Worm (Caenorhabditis elegans): Measurements from ENCODE around the gene fbxa-210.

The fbxa-210 gene

ce11 chrV:18162568-18162967 is 37.4 kb downstream of the fbxa-210 start, which contains the start of gene C14A6.12:
Gene C14A6.12, minus strand, starts transcription at chrV:18162668.
- TF ChIP-seq lin-26 (GFP tag; IDR thresholded peaks at IDR 0.05), result no peak
- TF ChIP-seq madf-10 (tag; optimal IDR thresholded peaks at IDR 0.05), result no peak
- TF ChIP-seq nhr-179 (tag; optimal IDR thresholded peaks at IDR 0.05), result no peak
- TF ChIP-seq cebp-1 (GFP tag; IDR thresholded peaks at IDR 0.05), result no peak
- TF ChIP-seq cebp-1 (tag; optimal IDR thresholded peaks at IDR 0.05), result no peak
- TF ChIP-seq somi-1 (GFP tag; optimal IDR thresholded peaks at IDR 0.05), result no peak
- TF ChIP-seq mel-28 (tag; optimal IDR thresholded peaks at IDR 0.05; ENCODE audit: borderline replicate concordance), result no peak
- TF ChIP-seq snpc-1.3 (tag; optimal IDR thresholded peaks at IDR 0.05; ENCODE audit: insufficient read depth), result no peak
- no peak for TF ChIP-seq B0261.1 (tag; optimal IDR thresholded peaks at IDR 0.05)
- no peak for TF ChIP-seq ets-4 (GFP tag; optimal IDR thresholded peaks at IDR 0.05)
- TF ChIP-seq gei-17 (GFP tag; optimal IDR thresholded peaks at IDR 0.05), result no peak
- no peak for TF ChIP-seq ceh-79 (tag; optimal IDR thresholded peaks at IDR 0.05)
- no peak for TF ChIP-seq egrh-3 (GFP tag; IDR thresholded peaks at IDR 0.05)
- TF ChIP-seq rpc-1 (optimal IDR thresholded peaks at IDR 0.05), result no peak
- no peak for TF ChIP-seq rpc-1 (tag; optimal IDR thresholded peaks at IDR 0.05)
- no peak for TF ChIP-seq efl-1 (GFP tag; optimal IDR thresholded peaks at IDR 0.05)
- TF ChIP-seq egl-44 (GFP tag; IDR thresholded peaks at IDR 0.05), result no peak

ce11 chrV:18163434-18163833 is 38.3 kb downstream of the fbxa-210 start:
- no peak for TF ChIP-seq hlh-12 (tag; optimal IDR thresholded peaks at IDR 0.05)

ce11 chrV:18164758-18165157 is 39.6 kb downstream of the fbxa-210 start, which contains the start of gene C14A6.5:
Gene C14A6.5, minus strand, starts transcription at chrV:18164858.
- TF ChIP-seq let-607 (tag; optimal IDR thresholded peaks at IDR 0.05), result no peak
- no peak for TF ChIP-seq atf-7 (tag; optimal IDR thresholded peaks at IDR 0.05)
- TF ChIP-seq ccch-3 (GFP tag; optimal IDR thresholded peaks at IDR 0.05), result no peak
- TF ChIP-seq ceh-27 (GFP tag; optimal IDR thresholded peaks at IDR 0.05), result no peak
- no peak for TF ChIP-seq nhr-27 (tag; optimal IDR thresholded peaks at IDR 0.05)
- no peak for TF ChIP-seq snpc-1.1 (tag; optimal IDR thresholded peaks at IDR 0.05; ENCODE audit: insufficient read depth)
- no peak for TF ChIP-seq K12H6.12 (tag; optimal IDR thresholded peaks at IDR 0.05)
- no peak for TF ChIP-seq lin-35 (GFP tag; optimal IDR thresholded peaks at IDR 0.05)
- no peak for TF ChIP-seq nfya-1 (tag; optimal IDR thresholded peaks at IDR 0.05; ENCODE audit: borderline replicate concordance, insufficient read depth)
- TF ChIP-seq snpc-1.3 (tag; optimal IDR thresholded peaks at IDR 0.05; ENCODE audit: insufficient read depth), result no peak
- TF ChIP-seq F57A8.1 (GFP tag; optimal IDR thresholded peaks at IDR 0.05), result no peak

- no peak for TF ChIP-seq lin-54 (GFP tag; optimal IDR thresholded peaks at IDR 0.05)
- TF ChIP-seq egl-18 (GFP tag; IDR thresholded peaks at IDR 0.05), result no peak
- TF ChIP-seq fkh-3 (tag; optimal IDR thresholded peaks at IDR 0.05), result no peak
- TF ChIP-seq mes-4 (tag; optimal IDR thresholded peaks at IDR 0.05), result no peak
- TF ChIP-seq nfya-1 (tag; optimal IDR thresholded peaks at IDR 0.05; ENCODE audit: borderline replicate concordance, insufficient read depth), result no peak
- TF ChIP-seq mxl-1 (tag; optimal IDR thresholded peaks at IDR 0.05), result no peak
- no peak for TF ChIP-seq nhr-27 (tag; optimal IDR thresholded peaks at IDR 0.05)
- no peak for TF ChIP-seq B0019.2 (GFP tag; conservative IDR thresholded peaks at IDR 0.05)
- no peak for TF ChIP-seq sea-2 (GFP tag; IDR thresholded peaks at IDR 0.05)
- TF ChIP-seq lir-1 (GFP tag; conservative IDR thresholded peaks at IDR 0.05), result no peak
- no peak for TF ChIP-seq dpl-1 (GFP tag; optimal IDR thresholded peaks at IDR 0.05)
- no peak for TF ChIP-seq athp-1 (tag; optimal IDR thresholded peaks at IDR 0.05)
- TF ChIP-seq snpc-1.3 (tag; optimal IDR thresholded peaks at IDR 0.05; ENCODE audit: insufficient read depth), result no peak
- no peak for TF ChIP-seq zfh-2 (GFP tag; conservative IDR thresholded peaks at IDR 0.05)
- no peak for TF ChIP-seq mcd-1 (GFP tag; IDR thresholded peaks at IDR 0.05)
- no peak for TF ChIP-seq B0336.3 (GFP tag; IDR thresholded peaks at IDR 0.05)
- TF ChIP-seq D2030.7 (GFP tag; IDR thresholded peaks at IDR 0.05), result no peak
- TF ChIP-seq lsy-27 (tag; optimal IDR thresholded peaks at IDR 0.05; ENCODE audit: borderline replicate concordance, insufficient read depth), result no peak
Observed at ce11 chrV:18167161-18167560, 42.0 kb downstream of the fbxa-210 start, which contains the start of gene C14A6.6. Gene C14A6.6, minus strand, starts transcription at chrV:18167261.
